Worm (Caenorhabditis elegans) whole organism, L1 larva: ENCODE results near the gene F54D10.7.

Experiments
- C16A3.4 ChIP-seq: fragments of 150-350 bp; optimal IDR thresholded peaks from 2 replicates; lab custom pipeline; 2014; ENCODE audit warnings: missing biosample characterization, missing genetic modification characterization
- F16B12.6 ChIP-seq: fragments of 150-350 bp; optimal IDR thresholded peaks from 2 replicates; lab custom pipeline; 2014; ENCODE audit warnings: missing biosample characterization, missing genetic modification characterization
- Y116A8C.19 ChIP-seq: sonication (generic microtip); optimal IDR thresholded peaks from 2 replicates; lab custom pipeline; 2016; ENCODE audit warnings: missing compliant biosample characterization, missing genetic modification characterization, borderline replicate concordance
- aha-1 ChIP-seq: fragments of 150-350 bp; optimal IDR thresholded peaks from 2 replicates; lab custom pipeline; 2014; ENCODE audit warnings: missing biosample characterization, missing genetic modification characterization
- blmp-1 ChIP-seq: fragments of 150-350 bp; optimal IDR thresholded peaks from 2 replicates; lab custom pipeline; 2014; ENCODE audit warnings: missing biosample characterization, missing genetic modification characterization
- ceh-90 ChIP-seq: sonication (generic microtip); optimal IDR thresholded peaks from 2 replicates; lab custom pipeline; 2016; ENCODE audit warnings: missing genetic modification characterization, missing compliant biosample characterization
- dpl-1 ChIP-seq, 3 experiments: fragments of 150-350 bp in 2 of 3; sonication (generic microtip) in 1 of 3; optimal IDR thresholded peaks; 2 replicates each; lab custom pipeline; 2014 to 2017; ENCODE audit warnings: missing biosample characterization in 3 of 3, missing genetic modification characterization in 3 of 3, missing genetic modification reagents in 3 of 3
- dsc-1 ChIP-seq: sonication (generic microtip); optimal IDR thresholded peaks from 2 replicates; lab custom pipeline; 2016; ENCODE audit warnings: mild to moderate bottlenecking, missing genetic modification characterization, missing compliant biosample characterization
- efl-1 ChIP-seq, 4 experiments: fragments of 150-350 bp; optimal IDR thresholded peaks in 3 of 4; peaks in 1 of 4; 1 replicate in 1 of 4; 2 replicates in 3 of 4; lab custom pipeline; 2014; ENCODE audit warnings: missing biosample characterization in 2 of 4, missing genetic modification characterization in 2 of 4, missing genetic modification reagents in 2 of 4
- egl-13 ChIP-seq: sonication (generic microtip); optimal IDR thresholded peaks from 2 replicates; lab custom pipeline; 2016; ENCODE audit warnings: missing genotype, missing genetic modification reagents, missing genetic modification characterization, missing compliant biosample characterization
- elt-2 ChIP-seq: sonication (generic microtip); optimal IDR thresholded peaks from 2 replicates; lab custom pipeline; 2016; ENCODE audit warnings: missing genetic modification characterization, mild to moderate bottlenecking, inconsistent platforms, missing compliant biosample characterization, missing genetic modification reagents
- fkh-8 ChIP-seq: sonication (generic microtip); optimal IDR thresholded peaks from 2 replicates; lab custom pipeline; 2016; ENCODE audit warnings: mild to moderate bottlenecking, missing genetic modification characterization, missing compliant biosample characterization
- fos-1 ChIP-seq: fragments of 150-350 bp; optimal IDR thresholded peaks from 2 replicates; lab custom pipeline; 2014; ENCODE audit warnings: missing biosample characterization, missing genetic modification characterization
- hlh-17 ChIP-seq: fragments of 200-800 bp; sonication (Bioruptor generic); optimal IDR thresholded peaks from 2 replicates; lab custom pipeline; 2018; ENCODE audit warnings: missing genetic modification characterization, mild to moderate bottlenecking, missing compliant biosample characterization, moderate library complexity, borderline replicate concordance
- isw-1 ChIP-seq: fragments of 200-800 bp; sonication (Bioruptor generic); IDR thresholded peaks from 2 replicates; pipeline ENCODE4 v1.3.6; 2022; ENCODE audit warnings: missing genetic modification characterization, missing compliant biosample characterization
- lin-14 ChIP-seq: fragments of 200-800 bp; sonication (Bioruptor generic); optimal IDR thresholded peaks from 2 replicates; lab custom pipeline; 2018; ENCODE audit warnings: mild to moderate bottlenecking, missing genetic modification characterization, moderate library complexity, missing compliant biosample characterization
- lin-35 ChIP-seq, 2 experiments: fragments of 150-350 bp; optimal IDR thresholded peaks; 2 replicates each; lab custom pipeline; 2014; ENCODE audit warnings: missing biosample characterization in 2 of 2, missing genetic modification characterization in 2 of 2, missing genetic modification reagents in 2 of 2
- lsy-2 ChIP-seq, 2 experiments: fragments of 150-350 bp; optimal IDR thresholded peaks; 2 replicates each; lab custom pipeline; 2014; ENCODE audit warnings: missing biosample characterization in 2 of 2, missing genetic modification characterization in 2 of 2
- mef-2 ChIP-seq: fragments of 150-350 bp; optimal IDR thresholded peaks from 2 replicates; lab custom pipeline; 2014; ENCODE audit warnings: missing biosample characterization, missing genetic modification characterization
- mep-1 ChIP-seq: fragments of 150-350 bp; optimal IDR thresholded peaks from 2 replicates; lab custom pipeline; 2014; ENCODE audit warnings: missing biosample characterization, missing genetic modification characterization
- nhr-19 ChIP-seq: fragments of 200-800 bp; sonication (Bioruptor generic); conservative IDR thresholded peaks from 2 replicates; pipeline ENCODE4 v1.3.6; 2022; ENCODE audit warnings: missing genetic modification characterization, missing compliant biosample characterization
- nhr-20 ChIP-seq: sonication (generic microtip); optimal IDR thresholded peaks from 2 replicates; lab custom pipeline; 2016; ENCODE audit warnings: mild to moderate bottlenecking, missing genetic modification characterization, missing compliant biosample characterization
- nhr-47 ChIP-seq: sonication (generic microtip); optimal IDR thresholded peaks from 2 replicates; lab custom pipeline; 2016; ENCODE audit warnings: mild to moderate bottlenecking, missing genetic modification characterization, moderate library complexity, missing compliant biosample characterization
- nhr-71 ChIP-seq: sonication (generic microtip); optimal IDR thresholded peaks from 2 replicates; lab custom pipeline; 2016; ENCODE audit warnings: mild to moderate bottlenecking, missing genetic modification characterization, moderate library complexity, missing compliant biosample characterization
- nhr-84 ChIP-seq: sonication (generic microtip); optimal IDR thresholded peaks from 2 replicates; lab custom pipeline; 2017; ENCODE audit warnings: missing biosample characterization, missing genetic modification characterization
- nhr-85 ChIP-seq: sonication (generic microtip); peaks from one replicate; lab custom pipeline; 2016; ENCODE audit warnings: missing genetic modification characterization, inconsistent platforms, missing compliant biosample characterization
- nhr-90 ChIP-seq: sonication (generic microtip); optimal IDR thresholded peaks from 2 replicates; lab custom pipeline; 2016; ENCODE audit warnings: mild to moderate bottlenecking, missing genetic modification characterization, missing compliant biosample characterization; ENCODE audit not compliant: poor library complexity
- pqm-1 ChIP-seq: sonication (generic microtip); optimal IDR thresholded peaks from 3 replicates; lab custom pipeline; 2017; ENCODE audit warnings: missing biosample characterization, missing genetic modification characterization
- rnt-1 ChIP-seq: sonication (generic microtip); optimal IDR thresholded peaks from 2 replicates; lab custom pipeline; 2016; ENCODE audit warnings: mild to moderate bottlenecking, missing genetic modification characterization, moderate library complexity, missing compliant biosample characterization
- snu-23 ChIP-seq: sonication (generic microtip); optimal IDR thresholded peaks from 2 replicates; lab custom pipeline; 2016; ENCODE audit warnings: missing genetic modification characterization, missing compliant biosample characterization
- sptf-1 ChIP-seq: fragments of 150-350 bp; optimal IDR thresholded peaks from 2 replicates; lab custom pipeline; 2014; ENCODE audit warnings: missing biosample characterization, missing genetic modification characterization
- swsn-7 ChIP-seq: sonication (generic microtip); optimal IDR thresholded peaks from 2 replicates; lab custom pipeline; 2016; ENCODE audit warnings: missing genetic modification characterization, missing compliant biosample characterization
- tbx-2 ChIP-seq: sonication (generic microtip); optimal IDR thresholded peaks from 2 replicates; lab custom pipeline; 2016; ENCODE audit warnings: missing genetic modification characterization, missing compliant biosample characterization
- unc-86 ChIP-seq: sonication (generic microtip); optimal IDR thresholded peaks from 2 replicates; lab custom pipeline; 2016; ENCODE audit warnings: missing genetic modification characterization, missing compliant biosample characterization
- xbp-1 ChIP-seq: sonication (generic microtip); optimal IDR thresholded peaks from 2 replicates; lab custom pipeline; 2016; ENCODE audit warnings: missing genetic modification characterization, missing compliant biosample characterization
- zag-1 ChIP-seq: fragments of 150-350 bp; optimal IDR thresholded peaks from 2 replicates; lab custom pipeline; 2014; ENCODE audit warnings: missing biosample characterization, missing genetic modification characterization

Gene F54D10.7

ce11 chrII:3816251-3816849, 4.7 kb downstream of the F54D10.7 start, which contains the start of gene fbxa-24:
TSS of gene fbxa-24 (plus strand) at chrII:3816526.
- TF ChIP-seq xbp-1 (tag; lab: Kevin White, UChicago) (peak; percentile 4), egl-13 (peak; percentile 6), tbx-2 (tag; lab: Kevin White, UChicago) (peak; percentile 31), snu-23 (GFP tag; lab: Kevin White, UChicago) (peak; percentile 30), dpl-1 (GFP tag; optimal IDR thresholded peaks at IDR 0.05; lab: Kevin White, UChicago) (peak in 1 of 3 experiments; percentile 34), dsc-1 (tag; lab: Kevin White, UChicago) (peak; percentile 9), nhr-85 (tag; lab: Kevin White, UChicago) (peak; percentile 65), nhr-71 (tag; lab: Kevin White, UChicago) (peak; percentile 57), nhr-19 (GFP tag; lab: Robert Waterston, UW) (peak; percentile 58), isw-1 (GFP tag; lab: Robert Waterston, UW) (peak; percentile 27), lsy-2 (tag; optimal IDR thresholded peaks at IDR 0.05; lab: Kevin White, UChicago) (peak; percentile 30 to 46), lin-14 (GFP tag; lab: Kevin White, UChicago) (peak; percentile 77), F16B12.6 (peak; percentile 6), rnt-1 (tag; lab: Kevin White, UChicago) (peak; percentile 7), mep-1 (tag; lab: Kevin White, UChicago) (peak; percentile 38), fkh-8 (tag; lab: Kevin White, UChicago) (peak; percentile 72), unc-86 (peak; percentile 23), lin-35 (GFP tag; optimal IDR thresholded peaks at IDR 0.05; lab: Kevin White, UChicago) (peak in 1 of 2 experiments; percentile 6), efl-1 (optimal IDR thresholded peaks at IDR 0.05; lab: Kevin White, UChicago) (peak; percentile 41 to 55), efl-1 (GFP tag; optimal IDR thresholded peaks at IDR 0.05 in 1 of 2; lab: Kevin White, UChicago) (peak; percentile 22 to 50), nhr-20 (tag; lab: Kevin White, UChicago) (peak; percentile 34), nhr-47 (peak; percentile 37), swsn-7 (tag; lab: Kevin White, UChicago) (peak; percentile 33)

DNA sequence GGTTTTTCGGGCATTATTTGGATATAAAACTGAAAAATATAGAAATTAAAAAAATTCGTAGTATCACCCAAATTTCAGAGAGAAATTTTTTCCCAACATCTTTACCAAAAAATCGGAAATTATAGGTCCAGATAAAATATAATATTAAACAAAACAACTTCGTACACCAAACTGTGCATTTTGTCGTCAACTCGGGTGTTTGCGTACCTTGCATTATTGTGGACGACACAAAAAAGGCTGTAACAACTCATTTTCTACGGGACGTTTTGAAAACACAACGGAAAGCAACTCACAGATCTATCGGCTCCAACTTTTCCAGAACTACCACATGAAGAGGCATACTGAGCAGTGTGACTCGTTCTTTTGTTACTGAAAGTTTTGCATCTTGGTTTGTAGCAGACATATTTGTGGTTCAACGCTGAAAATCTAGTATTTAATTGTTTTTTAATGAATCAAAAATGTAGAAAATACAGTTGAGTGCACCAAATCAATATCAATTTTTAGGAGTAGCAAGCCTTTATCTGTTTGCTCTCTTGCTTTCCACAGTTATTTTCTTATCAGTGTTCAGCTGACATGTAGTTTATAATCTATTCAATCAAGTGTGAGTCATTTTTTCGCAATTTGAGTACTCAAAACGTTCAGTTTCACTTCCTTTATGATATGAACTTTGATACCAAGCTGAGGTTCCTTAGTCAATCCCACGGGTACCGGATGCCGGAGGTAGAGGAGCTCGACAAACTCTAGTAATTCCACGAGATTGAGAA, 5.5 kb downstream of the F54D10.7 start:
- TF ChIP-seq nhr-71 (tag; lab: Kevin White, UChicago): peak; percentile 14
- TF ChIP-seq efl-1 (optimal IDR thresholded peaks at IDR 0.05; lab: Kevin White, UChicago): peak; percentile 34 to 55
- peak; percentile 39 to 68 for TF ChIP-seq efl-1 (GFP tag; optimal IDR thresholded peaks at IDR 0.05 in 1 of 2; lab: Kevin White, UChicago)
- peak; percentile 11 for TF ChIP-seq snu-23 (GFP tag; lab: Kevin White, UChicago)
- TF ChIP-seq F16B12.6: peak; percentile 79
- no peak for TF ChIP-seq mef-2 (tag; lab: Kevin White, UChicago)
- peak in 1 of 2 experiments; percentile 15 for TF ChIP-seq lin-35 (GFP tag; optimal IDR thresholded peaks at IDR 0.05; lab: Kevin White, UChicago)
- TF ChIP-seq nhr-47: peak; percentile 31
- TF ChIP-seq nhr-90 (tag; lab: Kevin White, UChicago): peak; percentile 15
- TF ChIP-seq nhr-20 (tag; lab: Kevin White, UChicago): peak; percentile 21
- TF ChIP-seq swsn-7 (tag; lab: Kevin White, UChicago): peak; percentile 0
- TF ChIP-seq sptf-1: no peak
- no peak for TF ChIP-seq blmp-1 (tag; lab: Kevin White, UChicago)
- peak; percentile 26 for TF ChIP-seq lsy-2 (tag; optimal IDR thresholded peaks at IDR 0.05; lab: Kevin White, UChicago)
- peak in 2 of 3 experiments; percentile 21 to 53 for TF ChIP-seq dpl-1 (GFP tag; optimal IDR thresholded peaks at IDR 0.05; lab: Kevin White, UChicago)
- peak; percentile 83 for TF ChIP-seq elt-2 (tag; lab: Kevin White, UChicago)

DNA sequence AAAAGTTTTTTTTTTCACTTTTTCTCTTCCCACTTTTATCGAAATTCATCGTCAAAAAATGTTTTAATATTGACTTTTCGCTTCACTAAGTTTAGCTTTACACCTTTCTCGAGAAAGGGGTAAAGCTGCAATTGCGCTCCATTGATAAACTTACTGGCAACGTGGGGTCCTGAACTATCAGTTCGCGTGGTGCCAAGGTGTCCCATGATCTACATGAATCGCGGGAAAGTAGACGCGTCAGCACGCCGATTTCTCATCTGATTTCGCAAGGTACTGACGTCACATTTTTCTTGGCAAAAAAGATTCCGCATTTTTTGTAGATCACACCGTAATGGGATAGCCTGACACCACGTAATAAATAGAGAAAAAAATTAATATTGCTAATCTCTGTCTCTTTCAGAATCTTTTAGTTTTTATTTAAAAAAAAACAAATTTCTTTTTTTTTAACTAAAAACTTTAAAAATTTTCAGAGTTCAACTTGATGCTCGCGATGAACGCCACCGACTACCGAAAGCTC, 9.2 kb downstream of the F54D10.7 start, which contains the start of gene lido-15:
TSS of gene lido-15 (plus strand) at position 467 of the 517 bp plus-strand sequence.
- TF ChIP-seq aha-1 (no peak), efl-1 (optimal IDR thresholded peaks at IDR 0.05; lab: Kevin White, UChicago) (peak in 1 of 2 experiments; percentile 5), efl-1 (GFP tag; optimal IDR thresholded peaks at IDR 0.05 in 1 of 2; lab: Kevin White, UChicago) (no peak)

ce11 chrII:3810550-3810949, 10.5 kb downstream of the F54D10.7 start:
- TF ChIP-seq efl-1 (optimal IDR thresholded peaks at IDR 0.05; lab: Kevin White, UChicago): peak; percentile 40 to 46
- TF ChIP-seq efl-1 (GFP tag; optimal IDR thresholded peaks at IDR 0.05 in 1 of 2; lab: Kevin White, UChicago): peak; percentile 28 to 95
- TF ChIP-seq fos-1 (tag; lab: Kevin White, UChicago): no peak
- peak; percentile 44 to 46 for TF ChIP-seq lin-35 (GFP tag; optimal IDR thresholded peaks at IDR 0.05; lab: Kevin White, UChicago)
- no peak for TF ChIP-seq hlh-17 (GFP tag; lab: Kevin White, UChicago)
- no peak for TF ChIP-seq nhr-84
- no peak for TF ChIP-seq ceh-90 (tag; lab: Kevin White, UChicago)
- TF ChIP-seq nhr-47: peak; percentile 51
- peak; percentile 73 for TF ChIP-seq fkh-8 (tag; lab: Kevin White, UChicago)
- TF ChIP-seq lsy-2 (tag; optimal IDR thresholded peaks at IDR 0.05; lab: Kevin White, UChicago): peak; percentile 37 to 60
- peak; percentile 32; the same call in 1 of the 2 replicates for TF ChIP-seq nhr-19 (GFP tag; lab: Robert Waterston, UW)
- TF ChIP-seq dpl-1 (GFP tag; optimal IDR thresholded peaks at IDR 0.05; lab: Kevin White, UChicago): peak in 2 of 3 experiments; percentile 17 to 42
- peak; percentile 27 for TF ChIP-seq swsn-7 (tag; lab: Kevin White, UChicago)
- peak; percentile 62 for TF ChIP-seq nhr-71 (tag; lab: Kevin White, UChicago)
- peak; percentile 85 for TF ChIP-seq lin-14 (GFP tag; lab: Kevin White, UChicago)
- peak; percentile 51 for TF ChIP-seq snu-23 (GFP tag; lab: Kevin White, UChicago)
- TF ChIP-seq blmp-1 (tag; lab: Kevin White, UChicago): peak; percentile 20
- TF ChIP-seq Y116A8C.19: no peak
- TF ChIP-seq C16A3.4 (tag; lab: Kevin White, UChicago): no peak
- peak; percentile 1 for TF ChIP-seq F16B12.6
- TF ChIP-seq rnt-1 (tag; lab: Kevin White, UChicago): peak; percentile 30
- TF ChIP-seq xbp-1 (tag; lab: Kevin White, UChicago): peak; percentile 23
- no peak for TF ChIP-seq pqm-1 (tag; lab: Kevin White, UChicago)
- TF ChIP-seq nhr-90 (tag; lab: Kevin White, UChicago): peak; percentile 25
- TF ChIP-seq zag-1 (tag; lab: Kevin White, UChicago): no peak
- TF ChIP-seq nhr-20 (tag; lab: Kevin White, UChicago): peak; percentile 53
